Fruit fly (Drosophila melanogaster): ENCODE data around the gene CG12576.

DNA sequence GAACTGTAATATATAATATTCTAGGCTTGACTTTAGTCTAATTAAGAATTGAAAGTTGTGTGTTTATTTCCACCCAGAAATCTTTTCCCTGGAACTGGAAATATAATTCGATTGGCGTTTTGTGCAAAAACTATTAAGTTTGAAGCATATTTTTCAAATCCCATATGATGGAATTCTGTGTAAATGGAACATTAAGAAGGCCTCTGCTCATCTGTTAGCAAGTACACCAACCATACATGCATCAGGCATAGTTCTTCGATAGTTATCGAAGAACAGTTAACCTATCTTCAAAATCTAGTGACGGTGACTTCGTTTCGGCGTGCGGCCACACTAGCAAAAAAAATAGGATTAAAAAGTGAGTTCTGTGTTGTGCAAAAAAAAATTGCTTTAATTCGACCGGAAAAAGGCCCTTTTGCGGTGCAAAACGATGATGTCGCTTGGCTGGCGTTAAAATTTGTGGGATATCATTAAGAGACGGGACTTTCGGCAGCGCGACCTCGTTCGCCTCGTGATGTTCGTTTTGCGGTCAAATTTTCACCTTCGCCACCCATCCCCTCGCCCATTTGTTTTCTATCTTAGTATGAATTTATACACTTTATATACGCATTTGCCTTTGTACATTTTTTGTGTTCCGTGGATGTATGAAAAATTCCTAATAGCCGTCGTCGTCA lies 26.5 kb downstream of the CG12576 start, which contains the start of gene Usp2:
- TF ChIP-seq ey (GFP tag; optimal IDR thresholded peaks at IDR 0.05) (no peak), rgr (GFP tag; optimal IDR thresholded peaks at IDR 0.05) (no peak), sage (GFP tag; optimal IDR thresholded peaks at IDR 0.05) (no peak)
